Fruit fly (Drosophila melanogaster) whole organism, embryonic: Measurements from ENCODE around the gene ash1.

Source experiments
- CG10321 ChIP-seq: fragments of 200-800 bp; sonication (Bioruptor generic); IDR thresholded peaks from 2 replicates; pipeline ENCODE4 v1.3.6; 2022; ENCODE audit warnings: missing biosample characterization, missing genetic modification characterization
- CG11504 ChIP-seq: fragments of 200-800 bp; sonication (Bioruptor generic); optimal IDR thresholded peaks from 3 replicates; lab custom pipeline; 2019; ENCODE audit warnings: missing biosample characterization, mild to moderate bottlenecking, missing genetic modification characterization, moderate library complexity
- CG11695 ChIP-seq: fragments of 200-800 bp; sonication (Bioruptor generic); IDR thresholded peaks from 3 replicates; pipeline ENCODE4 v1.3.6; 2022; ENCODE audit warnings: missing biosample characterization, missing genetic modification characterization
- CG15073 ChIP-seq: fragments of 200-800 bp; sonication (Bioruptor generic); optimal IDR thresholded peaks from 2 replicates; lab custom pipeline; 2016; ENCODE audit warnings: missing biosample characterization, missing genetic modification characterization
- CG15479 ChIP-seq: fragments of 200-800 bp; sonication (Bioruptor generic); optimal IDR thresholded peaks from 3 replicates; lab custom pipeline; 2019; ENCODE audit warnings: missing biosample characterization, mild to moderate bottlenecking, missing genetic modification characterization, moderate library complexity
- CG1603 ChIP-seq: fragments of 200-800 bp; sonication (Bioruptor generic); optimal IDR thresholded peaks from 2 replicates; lab custom pipeline; 2019; ENCODE audit warnings: missing biosample characterization, mild to moderate bottlenecking, missing genetic modification characterization, moderate library complexity
- CG1647 ChIP-seq: fragments of 200-800 bp; sonication (Bioruptor generic); optimal IDR thresholded peaks from 3 replicates; lab custom pipeline; 2016; ENCODE audit warnings: missing biosample characterization, missing genetic modification characterization
- CG16863 ChIP-seq: fragments of 200-800 bp; sonication (Bioruptor generic); optimal IDR thresholded peaks from 3 replicates; lab custom pipeline; 2016; ENCODE audit warnings: missing biosample characterization, missing genetic modification characterization
- CG2120 ChIP-seq: fragments of 200-800 bp; sonication (Bioruptor generic); optimal IDR thresholded peaks from 3 replicates; lab custom pipeline; 2016; ENCODE audit warnings: missing biosample characterization, missing genetic modification characterization
- CG2199 ChIP-seq: fragments of 200-800 bp; sonication (Bioruptor generic); IDR thresholded peaks from 3 replicates; pipeline ENCODE4 v1.3.6; 2022; ENCODE audit warnings: missing biosample characterization, missing genetic modification characterization
- CG5245 ChIP-seq: fragments of 200-800 bp; sonication (Bioruptor generic); optimal IDR thresholded peaks from 3 replicates; lab custom pipeline; 2016; ENCODE audit warnings: missing biosample characterization, missing genetic modification characterization
- CG9437 ChIP-seq: fragments of 200-800 bp; sonication (Bioruptor generic); optimal IDR thresholded peaks from 2 replicates; lab custom pipeline; 2018; ENCODE audit warnings: missing biosample characterization, mild to moderate bottlenecking, missing genetic modification characterization
- CrebB ChIP-seq: fragments of 200-800 bp; sonication (Bioruptor generic); optimal IDR thresholded peaks from 3 replicates; lab custom pipeline; 2018; ENCODE audit warnings: missing biosample characterization, mild to moderate bottlenecking, missing genetic modification characterization
- D ChIP-seq, 2 experiments: fragments of 200-800 bp in 1 of 2; fragments of >200 bp in 1 of 2; sonication (Bioruptor generic) in 1 of 2; optimal IDR thresholded peaks; 2 replicates in 1 of 2; 3 replicates in 1 of 2; lab custom pipeline; 2017; ENCODE audit warnings: mild to moderate bottlenecking in 1 of 2, missing biosample characterization in 1 of 2, missing genetic modification characterization in 1 of 2, missing genetic modification reagents in 1 of 2
- Dad ChIP-seq: fragments of 200-800 bp; sonication (Bioruptor generic); optimal IDR thresholded peaks from 3 replicates; lab custom pipeline; 2016; ENCODE audit warnings: missing biosample characterization, missing genetic modification characterization
- Dbx ChIP-seq: fragments of 200-800 bp; sonication (Bioruptor generic); IDR thresholded peaks from 3 replicates; pipeline ENCODE4 v1.3.6; 2022; ENCODE audit warnings: missing biosample characterization, missing genetic modification characterization
- Deaf1 ChIP-seq: fragments of 200-800 bp; optimal IDR thresholded peaks from 3 replicates; lab custom pipeline; 2019; ENCODE audit warnings: missing biosample characterization, mild to moderate bottlenecking, missing genetic modification characterization, moderate library complexity
- Dip3 ChIP-seq: fragments of 200-800 bp; sonication (Bioruptor generic); optimal IDR thresholded peaks from 3 replicates; lab custom pipeline; 2016; ENCODE audit warnings: missing biosample characterization, missing genetic modification characterization
- Eip74EF ChIP-seq, 2 experiments: fragments of 200-800 bp in 1 of 2; fragments of >200 bp in 1 of 2; sonication (Bioruptor generic) in 1 of 2; optimal IDR thresholded peaks; 2 replicates each; lab custom pipeline; 2017 to 2019; ENCODE audit warnings: missing biosample characterization in 2 of 2, missing genetic modification characterization in 2 of 2, mild to moderate bottlenecking in 1 of 2, moderate library complexity in 1 of 2
- Ets65A ChIP-seq: fragments of 200-800 bp; sonication (Bioruptor generic); peaks from one replicate; lab custom pipeline; 2016; ENCODE audit warnings: missing biosample characterization, missing genetic modification characterization
- Fer3 ChIP-seq: fragments of 200-800 bp; sonication (Bioruptor generic); optimal IDR thresholded peaks from 2 replicates; lab custom pipeline; 2018; ENCODE audit warnings: missing biosample characterization, mild to moderate bottlenecking, missing genetic modification characterization, moderate library complexity
- Gsc ChIP-seq: fragments of 200-800 bp; sonication (Bioruptor generic); IDR thresholded peaks from 2 replicates; pipeline ENCODE4 v1.3.6; 2022; ENCODE audit warnings: missing biosample characterization, missing genetic modification characterization
- HLH3B ChIP-seq: fragments of 200-800 bp; sonication (Bioruptor generic); IDR thresholded peaks from 2 replicates; pipeline ENCODE4 v1.3.6; 2022; ENCODE audit warnings: missing biosample characterization, missing genetic modification characterization
- HmgD ChIP-seq: fragments of 200-800 bp; sonication (Bioruptor generic); optimal IDR thresholded peaks from 3 replicates; lab custom pipeline; 2016; ENCODE audit warnings: missing biosample characterization, missing genetic modification characterization
- Hsf ChIP-seq: fragments of 200-800 bp; sonication (Bioruptor generic); optimal IDR thresholded peaks from 3 replicates; lab custom pipeline; 2016; ENCODE audit warnings: missing biosample characterization, missing genetic modification characterization
- Mad ChIP-seq: fragments of 200-800 bp; sonication (Bioruptor generic); optimal IDR thresholded peaks from 2 replicates; lab custom pipeline; 2016; ENCODE audit warnings: missing biosample characterization, missing genetic modification characterization
- NC2β ChIP-seq: fragments of 200-800 bp; sonication (Bioruptor generic); optimal IDR thresholded peaks from 2 replicates; lab custom pipeline; 2016; ENCODE audit warnings: missing biosample characterization, missing genetic modification characterization
- Nf-YC ChIP-seq: fragments of 200-800 bp; optimal IDR thresholded peaks from 3 replicates; lab custom pipeline; 2019; ENCODE audit warnings: missing biosample characterization, mild to moderate bottlenecking, missing genetic modification characterization, moderate library complexity
- Sox100B ChIP-seq: fragments of 200-800 bp; sonication (Bioruptor generic); optimal IDR thresholded peaks from 3 replicates; lab custom pipeline; 2018; ENCODE audit warnings: missing biosample characterization, mild to moderate bottlenecking, missing genetic modification characterization
- Sry-β ChIP-seq: fragments of 200-800 bp; sonication (Bioruptor generic); optimal IDR thresholded peaks from 2 replicates; lab custom pipeline; 2018; ENCODE audit warnings: missing biosample characterization, mild to moderate bottlenecking, missing genetic modification characterization, moderate library complexity
- al ChIP-seq: fragments of 200-800 bp; sonication (Bioruptor generic); IDR thresholded peaks from 2 replicates; pipeline ENCODE4 v1.3.6; 2022; ENCODE audit warnings: missing biosample characterization, missing genetic modification characterization
- az2 ChIP-seq: fragments of 200-800 bp; sonication (Bioruptor generic); optimal IDR thresholded peaks from 3 replicates; lab custom pipeline; 2016; ENCODE audit warnings: missing biosample characterization, missing genetic modification characterization
- gem ChIP-seq: fragments of 200-800 bp; sonication (Bioruptor generic); optimal IDR thresholded peaks from 2 replicates; lab custom pipeline; 2019; ENCODE audit warnings: missing biosample characterization, mild to moderate bottlenecking, missing genetic modification characterization, moderate library complexity
- klu ChIP-seq: fragments of 200-800 bp; sonication (Bioruptor generic); IDR thresholded peaks from 2 replicates; pipeline ENCODE4 v1.3.6; 2022; ENCODE audit warnings: missing biosample characterization, missing genetic modification characterization
- lmd ChIP-seq: fragments of 200-800 bp; sonication (Bioruptor generic); IDR thresholded peaks from 2 replicates; pipeline ENCODE4 v1.3.6; 2022; ENCODE audit warnings: missing biosample characterization, missing genetic modification characterization
- mam ChIP-seq: fragments of 200-800 bp; sonication (Bioruptor generic); optimal IDR thresholded peaks from 3 replicates; lab custom pipeline; 2016; ENCODE audit warnings: missing biosample characterization, missing genetic modification characterization
- pan ChIP-seq, 4 experiments: fragments of >200 bp in 3 of 4; fragments of 200-800 bp in 1 of 4; sonication (Bioruptor generic) in 1 of 4; optimal IDR thresholded peaks in 3 of 4; IDR thresholded peaks in 1 of 4; 2 replicates each; pipeline versions ENCODE4 v1.3.6 to Lab custom; 2017 to 2022; ENCODE audit warnings: missing biosample characterization in 2 of 4, missing genetic modification characterization in 2 of 4, mixed read lengths in 1 of 4
- peb ChIP-seq: fragments of 200-800 bp; sonication (Bioruptor generic); IDR thresholded peaks from 2 replicates; pipeline ENCODE4 v1.3.6; 2022; ENCODE audit warnings: missing biosample characterization, missing genetic modification characterization
- salm ChIP-seq: fragments of 200-800 bp; sonication (Bioruptor generic); optimal IDR thresholded peaks from 2 replicates; lab custom pipeline; 2018; ENCODE audit warnings: missing biosample characterization, mild to moderate bottlenecking, missing genetic modification characterization
- schlank ChIP-seq: fragments of 200-800 bp; sonication (Bioruptor generic); optimal IDR thresholded peaks from 2 replicates; lab custom pipeline; 2018; ENCODE audit warnings: missing biosample characterization, mild to moderate bottlenecking, missing genetic modification characterization
- sens ChIP-seq: fragments of 200-800 bp; sonication (Bioruptor generic); peaks from one replicate; lab custom pipeline; 2016; ENCODE audit warnings: missing biosample characterization, missing genetic modification characterization
- sens-2 ChIP-seq: fragments of 200-800 bp; sonication (Bioruptor generic); IDR thresholded peaks from 2 replicates; pipeline ENCODE4 v1.3.6; 2022; ENCODE audit warnings: missing biosample characterization, missing genetic modification characterization
- slbo ChIP-seq: fragments of 200-800 bp; sonication (Bioruptor generic); IDR thresholded peaks from 2 replicates; pipeline ENCODE4 v1.3.6; 2022; ENCODE audit warnings: missing biosample characterization, missing genetic modification characterization
- ttk ChIP-seq: fragments of 200-800 bp; sonication (Bioruptor generic); IDR thresholded peaks from 2 replicates; pipeline ENCODE4 v2.1.2; 2022; ENCODE audit warnings: missing biosample characterization, missing genetic modification characterization
- vnd ChIP-seq: fragments of 200-800 bp; sonication (Bioruptor generic); IDR thresholded peaks from 3 replicates; pipeline ENCODE4 v1.3.6; 2022; ENCODE audit warnings: missing biosample characterization, missing genetic modification characterization; ENCODE audit not compliant: partially characterized antibody
- wek ChIP-seq: fragments of 200-800 bp; sonication (Bioruptor generic); optimal IDR thresholded peaks from 3 replicates; lab custom pipeline; 2018; ENCODE audit warnings: missing biosample characterization, mild to moderate bottlenecking, missing genetic modification characterization, moderate library complexity

Gene ash1

dm6 chr3L:19632766-19633632, 34.4 kb upstream of the ash1 start (continued):
- peak; percentile 27 for TF ChIP-seq Sox100B (GFP tag; lab: Kevin White, UChicago)
- TF ChIP-seq Dip3 = peak; percentile 57
- TF ChIP-seq CG5245 = no peak
- no peak for TF ChIP-seq Gsc (GFP tag; lab: Robert Waterston, UW)
- peak; percentile 12 for TF ChIP-seq CG1647 (GFP tag; lab: Kevin White, UChicago)
- peak; percentile 64 for TF ChIP-seq CG11504 (tag; lab: Kevin White, UChicago)
- peak; percentile 28 for TF ChIP-seq CG1603 (tag; lab: Kevin White, UChicago)
- peak; percentile 10 for TF ChIP-seq CG16863 (GFP tag; lab: Kevin White, UChicago)
- TF ChIP-seq CG15073 (GFP tag; lab: Kevin White, UChicago) = no peak
- no peak for TF ChIP-seq CG15479 (GFP tag; lab: Kevin White, UChicago)
- TF ChIP-seq az2 = peak; percentile 46
- TF ChIP-seq vnd (GFP tag; lab: Robert Waterston, UW) = no peak
- no peak for TF ChIP-seq CG9437 (GFP tag; lab: Kevin White, UChicago)
- peak; percentile 13 for TF ChIP-seq mam (GFP tag; lab: Kevin White, UChicago)
- no peak for TF ChIP-seq Sry-β (GFP tag; lab: Kevin White, UChicago)
- peak; percentile 44 for TF ChIP-seq schlank (tag; lab: Kevin White, UChicago)
- peak; percentile 74 for TF ChIP-seq lmd (GFP tag; lab: Robert Waterston, UW)
- no peak for TF ChIP-seq peb
- peak; percentile 58 for TF ChIP-seq Nf-YC (tag; lab: Kevin White, UChicago)
- no peak; the same call in 1 of the 2 replicates for TF ChIP-seq klu (GFP tag; lab: Robert Waterston, UW)

dm6 chr3L:19631867-19632266, 33.3 kb upstream of the ash1 start:
- TF ChIP-seq CG10321 (GFP tag; lab: Robert Waterston, UW) (peak; percentile 45; the same call in 1 of the 2 replicates), sens (GFP tag; lab: Kevin White, UChicago) (peak; percentile 17), CrebB (no peak)

DNA sequence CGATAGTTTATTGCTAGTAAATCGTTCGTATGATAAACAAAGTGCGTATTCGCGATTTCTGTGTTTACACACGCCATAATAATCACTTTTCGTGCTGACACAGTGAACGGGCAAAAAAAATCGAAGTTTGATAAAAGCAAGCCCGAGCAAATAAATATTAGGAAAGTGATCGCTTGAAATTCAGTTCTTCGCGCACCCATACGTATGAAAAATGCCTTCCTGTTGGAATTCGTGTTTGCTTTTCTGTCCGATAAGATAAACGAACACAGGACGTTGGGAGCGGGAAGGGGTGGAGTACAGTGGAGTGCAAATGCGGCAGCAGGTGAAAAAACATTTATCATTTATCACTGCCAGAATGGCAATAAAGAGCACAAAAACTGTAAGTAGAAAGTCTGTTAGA, 32.1 kb upstream of the ash1 start:
- TF ChIP-seq Mad (no peak), Dad (no peak), gem (tag; lab: Kevin White, UChicago) (no peak), HmgD (GFP tag; lab: Kevin White, UChicago) (no peak), Fer3 (no peak), pan (optimal IDR thresholded peaks at IDR 0.05; lab: Kevin White, UChicago) (no peak), pan (GFP tag; optimal IDR thresholded peaks at IDR 0.05 in 1 of 2, IDR thresholded peaks at IDR 0.05 in 1 of 2) (peak in 1 of 2 experiments; percentile 31), salm (tag; lab: Kevin White, UChicago) (no peak), ttk (no peak), Eip74EF (GFP tag; optimal IDR thresholded peaks at IDR 0.05; lab: Kevin White, UChicago) (no peak), Hsf (no peak), CG5245 (no peak), Deaf1 (tag; lab: Kevin White, UChicago) (no peak), HLH3B (GFP tag; lab: Robert Waterston, UW) (0 out of 2 replicates have a peak, but pooled peaks have one; percentile 13), sens-2 (GFP tag; lab: Robert Waterston, UW) (no peak), al (no peak), Ets65A (GFP tag; lab: Kevin White, UChicago) (no peak), D (optimal IDR thresholded peaks at IDR 0.05; lab: Kevin White, UChicago) (no peak), D (GFP tag; optimal IDR thresholded peaks at IDR 0.05; lab: Kevin White, UChicago) (no peak), wek (GFP tag; lab: Kevin White, UChicago) (no peak), NC2β (GFP tag; lab: Kevin White, UChicago) (no peak), CG2199 (0 out of 3 replicates have a peak, but pooled peaks have one; percentile 31), CG15479 (GFP tag; lab: Kevin White, UChicago) (peak; percentile 16), slbo (0 out of 2 replicates have a peak, but pooled peaks have one; percentile 15), Dbx (GFP tag; lab: Robert Waterston, UW) (0 out of 3 replicates have a peak, but pooled peaks have one; percentile 8), CG2120 (GFP tag; lab: Kevin White, UChicago) (peak; percentile 1), Sry-β (GFP tag; lab: Kevin White, UChicago) (no peak), CG11695 (no peak)
